Fruit fly (Drosophila melanogaster) whole organism, embryonic: Measurements from ENCODE around the gene glob2.

Experiments
- CG32772 ChIP-seq: fragments of 200-800 bp; sonication (Bioruptor generic); IDR thresholded peaks from 2 replicates; pipeline ENCODE4 v1.3.6; 2022; ENCODE audit warnings: missing biosample characterization, missing genetic modification characterization
- CG3995 ChIP-seq: fragments of 200-800 bp; sonication (Bioruptor generic); optimal IDR thresholded peaks from 3 replicates; lab custom pipeline; 2016; ENCODE audit warnings: missing biosample characterization, missing genetic modification characterization
- Meics ChIP-seq: fragments of 200-800 bp; sonication (Bioruptor generic); optimal IDR thresholded peaks from 2 replicates; lab custom pipeline; 2017; ENCODE audit warnings: missing biosample characterization, mild to moderate bottlenecking, missing genetic modification characterization
- so ChIP-seq: fragments of 200-800 bp; sonication (Bioruptor generic); IDR thresholded peaks from 3 replicates; pipeline ENCODE4 v1.3.6; 2022; ENCODE audit warnings: missing biosample characterization, missing genetic modification characterization

dm6 chr3R:6580484-6580883 is 28.2 kb downstream of the glob2 start, which contains the start of gene CG2336:
- TF ChIP-seq CG3995 (GFP tag; lab: Kevin White, UChicago) = no peak
- TF ChIP-seq so (GFP tag; lab: Robert Waterston, UW) = no peak
- TF ChIP-seq Meics = no peak
- TF ChIP-seq CG32772 (GFP tag; lab: Robert Waterston, UW) = no peak
